Worm (Caenorhabditis elegans): ENCODE results near the gene T09F5.2.

DNA sequence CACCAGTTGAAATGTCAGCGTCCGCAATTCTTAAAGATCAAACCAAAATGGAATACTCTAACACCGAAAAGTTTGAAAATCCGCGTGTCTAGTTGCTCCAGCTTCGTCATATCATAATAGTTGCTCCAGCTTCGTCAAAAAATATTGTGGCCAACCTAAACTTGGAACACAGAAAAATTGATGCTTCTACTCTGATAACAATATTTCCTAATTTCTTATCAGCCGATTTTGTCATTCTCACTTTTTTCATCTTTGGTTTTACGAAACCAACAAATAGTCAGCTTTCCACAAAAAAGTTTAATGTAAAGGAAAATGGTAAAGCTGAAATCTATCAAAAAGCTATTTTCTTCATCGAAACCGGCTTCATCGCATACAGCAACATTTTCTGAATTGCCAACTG is 31.6 kb downstream of the T09F5.2 start, which contains the start of gene fbxa-84:
- TF ChIP-seq Y79H2A.3 (GFP tag; conservative IDR thresholded peaks at IDR 0.05), result no peak
- no peak for TF ChIP-seq ama-1 (optimal IDR thresholded peaks at IDR 0.05)
- TF ChIP-seq ama-1 (GFP tag; optimal IDR thresholded peaks at IDR 0.05), result no peak
- no peak for TF ChIP-seq lin-35 (GFP tag; optimal IDR thresholded peaks at IDR 0.05)

Measured in whole organism, young adult.